Worm (Caenorhabditis elegans) whole organism, early embryonic: ENCODE measurements around the gene C54F6.20.

Experiments used
- B0310.2 ChIP-seq: sonication (generic microtip); optimal IDR thresholded peaks from 2 replicates; lab custom pipeline; 2016; ENCODE audit warnings: mild to moderate bottlenecking, missing genetic modification characterization, missing compliant biosample characterization
- F13C5.2 ChIP-seq: sonication (generic microtip); optimal IDR thresholded peaks from 2 replicates; lab custom pipeline; 2017; ENCODE audit warnings: mild to moderate bottlenecking, missing genetic modification characterization, inconsistent platforms, missing compliant biosample characterization
- aly-1 ChIP-seq: sonication (generic microtip); optimal IDR thresholded peaks from 2 replicates; lab custom pipeline; 2016; ENCODE audit warnings: missing genetic modification characterization, missing compliant biosample characterization
- ama-1 ChIP-seq: fragments of 150-350 bp; optimal IDR thresholded peaks from 2 replicates; lab custom pipeline; 2014
- ceh-13 ChIP-seq: fragments of 200-800 bp; sonication (Bioruptor generic); optimal IDR thresholded peaks from 2 replicates; lab custom pipeline; 2018; ENCODE audit warnings: mild to moderate bottlenecking, missing genetic modification characterization, missing compliant biosample characterization
- ceh-36 ChIP-seq: sonication (generic microtip); optimal IDR thresholded peaks from 2 replicates; lab custom pipeline; 2016; ENCODE audit warnings: missing genetic modification characterization, inconsistent platforms, missing compliant biosample characterization
- ets-7 ChIP-seq: sonication (generic microtip); optimal IDR thresholded peaks from 2 replicates; lab custom pipeline; 2016; ENCODE audit warnings: missing genotype, missing genetic modification characterization, missing compliant biosample characterization
- flt-1 ChIP-seq: fragments of 200-800 bp; sonication (Bioruptor generic); IDR thresholded peaks from 2 replicates; pipeline ENCODE4 v1.3.6; 2022; ENCODE audit warnings: missing genetic modification characterization, missing compliant biosample characterization
- hmbx-1 ChIP-seq: sonication (generic microtip); optimal IDR thresholded peaks from 2 replicates; lab custom pipeline; 2016; ENCODE audit warnings: mild to moderate bottlenecking, missing genetic modification characterization, missing compliant biosample characterization
- hmg-4 ChIP-seq: fragments of 200-800 bp; sonication (Bioruptor generic); optimal IDR thresholded peaks from 2 replicates; lab custom pipeline; 2018; ENCODE audit warnings: mild to moderate bottlenecking, missing genetic modification characterization, missing compliant biosample characterization
- hnd-1 ChIP-seq: sonication (generic microtip); optimal IDR thresholded peaks from 2 replicates; lab custom pipeline; 2016; ENCODE audit warnings: missing genetic modification characterization, missing compliant biosample characterization
- pes-1 ChIP-seq: fragments of 200-800 bp; sonication (Bioruptor generic); IDR thresholded peaks from 2 replicates; pipeline ENCODE4 v1.3.6; 2022; ENCODE audit warnings: missing genetic modification reagents, missing genetic modification characterization, missing compliant biosample characterization
- scrt-1 ChIP-seq: fragments of 200-800 bp; sonication (Bioruptor generic); IDR thresholded peaks from 2 replicates; pipeline ENCODE4 v1.3.6; 2022; ENCODE audit warnings: missing genetic modification characterization, missing compliant biosample characterization
- sea-1 ChIP-seq: fragments of 200-800 bp; sonication (Bioruptor generic); conservative IDR thresholded peaks from 2 replicates; pipeline ENCODE4 v1.3.6; 2022; ENCODE audit warnings: missing genetic modification characterization, missing compliant biosample characterization
- tbx-11 ChIP-seq: fragments of 200-800 bp; sonication (Bioruptor generic); IDR thresholded peaks from 2 replicates; pipeline ENCODE4 v1.3.6; 2022; ENCODE audit warnings: missing genetic modification characterization, missing compliant biosample characterization
- tbx-37 ChIP-seq: fragments of 200-800 bp; sonication (Bioruptor generic); conservative IDR thresholded peaks from 2 replicates; pipeline ENCODE4 v1.3.6; 2022; ENCODE audit warnings: missing genetic modification reagents, missing genetic modification characterization, missing compliant biosample characterization
- tra-4 ChIP-seq: sonication (generic microtip); optimal IDR thresholded peaks from 2 replicates; lab custom pipeline; 2017; ENCODE audit warnings: missing genetic modification characterization, missing compliant biosample characterization

Gene C54F6.20

DNA sequence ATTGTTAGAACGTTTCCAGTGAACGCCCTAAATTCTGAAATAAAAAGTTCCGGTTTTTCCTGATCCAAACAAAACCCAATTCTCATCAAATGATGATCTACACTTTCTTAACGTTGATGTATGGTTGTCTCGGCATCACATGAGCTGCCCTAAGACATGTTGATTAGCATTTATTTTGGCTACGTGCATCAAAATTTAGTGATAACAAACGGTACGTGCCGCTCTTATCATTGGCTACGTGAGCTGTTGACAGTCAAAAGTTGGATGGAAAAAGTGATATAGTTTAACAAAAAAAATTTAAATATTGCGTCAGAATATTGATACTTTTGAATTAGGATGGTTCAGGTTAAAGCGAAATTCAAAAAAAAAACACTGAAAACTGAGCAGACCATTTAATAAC, 23.5 kb downstream of the C54F6.20 start:
- TF ChIP-seq scrt-1 (GFP tag; lab: Robert Waterston, UW) (no peak), sea-1 (GFP tag; lab: Robert Waterston, UW) (no peak), ama-1 (lab: Kevin White, UChicago) (no peak), pes-1 (no peak), hmbx-1 (tag; lab: Kevin White, UChicago) (no peak), ceh-13 (GFP tag; lab: Kevin White, UChicago) (no peak), B0310.2 (no peak), hnd-1 (tag; lab: Kevin White, UChicago) (no peak), aly-1 (tag; lab: Kevin White, UChicago) (no peak), ceh-36 (tag; lab: Kevin White, UChicago) (no peak), ets-7 (tag; lab: Kevin White, UChicago) (no peak), tbx-37 (GFP tag; lab: Robert Waterston, UW) (no peak), flt-1 (GFP tag; lab: Robert Waterston, UW) (no peak), F13C5.2 (tag; lab: Kevin White, UChicago) (no peak), tbx-11 (GFP tag; lab: Robert Waterston, UW) (no peak), hmg-4 (GFP tag; lab: Kevin White, UChicago) (no peak)

DNA sequence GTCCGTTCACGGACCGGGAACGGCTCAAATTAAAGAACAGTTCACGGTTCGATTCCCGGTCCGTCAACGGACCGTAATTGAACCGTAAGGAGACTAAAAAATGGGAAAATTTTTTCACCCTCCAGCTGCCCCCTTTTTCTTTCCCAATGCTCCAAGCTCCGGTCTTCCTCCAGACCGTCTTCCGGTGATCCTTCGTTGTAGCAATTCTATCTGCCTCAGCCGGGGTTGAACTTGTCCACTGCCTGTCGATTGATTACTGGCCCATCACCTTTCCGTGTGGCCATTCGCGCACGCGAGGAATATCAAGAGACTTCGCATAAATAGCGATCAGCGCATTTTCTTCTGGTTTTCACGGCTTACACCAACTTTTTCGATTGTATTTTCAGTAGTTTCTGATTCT, 24.0 kb downstream of the C54F6.20 start:
- TF ChIP-seq scrt-1 (GFP tag; lab: Robert Waterston, UW) (peak; percentile 70; the same call in 1 of the 2 replicates), tbx-11 (GFP tag; lab: Robert Waterston, UW) (peak; percentile 70), pes-1 (peak; percentile 76), flt-1 (GFP tag; lab: Robert Waterston, UW) (peak; percentile 56; the same call in 1 of the 2 replicates)

DNA sequence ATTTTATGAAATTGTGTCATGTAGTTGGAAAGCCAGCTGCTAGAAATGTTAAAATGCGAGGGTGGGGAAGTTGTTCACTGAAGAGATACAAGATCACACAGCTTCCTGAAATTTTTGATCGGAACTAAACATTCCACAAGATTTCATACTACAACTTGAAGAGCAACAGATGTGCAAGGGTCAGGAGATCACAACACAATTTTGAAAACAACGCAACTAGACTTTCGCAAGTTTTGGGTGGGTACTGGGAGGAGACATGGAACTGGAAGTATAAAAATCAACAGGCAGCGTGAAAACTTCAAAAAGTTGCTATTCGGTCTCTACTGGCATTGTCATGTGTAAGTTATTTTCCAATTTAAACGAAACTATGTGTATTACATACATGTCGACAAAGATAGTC, 27.3 kb downstream of the C54F6.20 start, which contains the start of gene F19F10.3:
Gene F19F10.3 (plus strand): TSS at position 301 of the 400 bp plus-strand sequence.
- TF ChIP-seq hmbx-1 (tag; lab: Kevin White, UChicago) = no peak
- TF ChIP-seq hnd-1 (tag; lab: Kevin White, UChicago) = no peak
- TF ChIP-seq scrt-1 (GFP tag; lab: Robert Waterston, UW) = no peak
- TF ChIP-seq F13C5.2 (tag; lab: Kevin White, UChicago) = no peak
- no peak for TF ChIP-seq hmg-4 (GFP tag; lab: Kevin White, UChicago)

DNA sequence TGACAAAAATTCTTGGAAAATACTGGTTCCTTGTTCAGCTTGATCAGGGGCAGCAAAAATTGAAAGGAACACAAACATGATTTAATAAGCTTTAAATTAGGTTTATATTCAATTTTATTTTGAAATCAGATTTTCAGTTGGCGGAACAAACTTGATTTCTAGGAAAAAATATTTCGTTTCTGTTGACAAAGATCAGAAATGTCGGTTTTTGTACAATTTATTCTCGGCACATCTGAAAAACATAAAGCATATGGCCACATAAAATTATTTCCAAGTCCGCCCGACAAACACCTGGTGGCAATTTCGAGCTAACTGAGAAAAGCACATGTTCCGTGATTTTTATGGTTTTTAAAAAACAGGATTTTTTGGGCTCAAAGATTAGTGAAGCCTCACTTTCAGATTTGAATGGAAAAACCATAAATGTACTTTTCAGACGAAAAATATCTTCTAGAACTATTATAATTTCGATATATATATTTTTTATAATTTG, 29.4 kb downstream of the C54F6.20 start, which contains the start of gene ttr-10:
Gene ttr-10 (minus strand): TSS at position 51 of the 490 bp plus-strand sequence.
- TF ChIP-seq hnd-1 (tag; lab: Kevin White, UChicago) (no peak), tra-4 (tag; lab: Kevin White, UChicago) (no peak), flt-1 (GFP tag; lab: Robert Waterston, UW) (no peak), ets-7 (tag; lab: Kevin White, UChicago) (no peak), ama-1 (lab: Kevin White, UChicago) (no peak), pes-1 (no peak), F13C5.2 (tag; lab: Kevin White, UChicago) (no peak), tbx-37 (GFP tag; lab: Robert Waterston, UW) (no peak), aly-1 (tag; lab: Kevin White, UChicago) (no peak), B0310.2 (no peak), ceh-13 (GFP tag; lab: Kevin White, UChicago) (no peak), ceh-36 (tag; lab: Kevin White, UChicago) (no peak), sea-1 (GFP tag; lab: Robert Waterston, UW) (no peak), scrt-1 (GFP tag; lab: Robert Waterston, UW) (no peak)

DNA sequence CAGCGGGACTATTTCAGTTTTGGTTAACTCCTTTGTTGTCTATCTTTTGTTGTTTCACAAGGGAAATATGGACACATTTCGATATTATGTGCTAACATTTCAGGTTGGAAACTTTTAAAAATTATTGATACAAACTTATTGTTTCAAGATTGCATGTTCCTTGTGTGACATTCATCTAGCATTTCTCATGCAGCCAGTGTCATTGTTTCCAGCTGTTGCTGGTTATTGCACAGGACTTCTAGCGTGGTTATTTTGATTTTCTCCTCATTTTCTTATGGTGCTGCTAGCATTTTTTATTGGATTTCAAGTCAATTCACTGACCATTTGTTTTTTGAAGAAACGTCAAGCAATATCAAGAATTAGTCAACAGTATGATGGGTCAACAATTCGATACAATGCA, 31.3 kb downstream of the C54F6.20 start:
- no peak for TF ChIP-seq hmg-4 (GFP tag; lab: Kevin White, UChicago)

DNA sequence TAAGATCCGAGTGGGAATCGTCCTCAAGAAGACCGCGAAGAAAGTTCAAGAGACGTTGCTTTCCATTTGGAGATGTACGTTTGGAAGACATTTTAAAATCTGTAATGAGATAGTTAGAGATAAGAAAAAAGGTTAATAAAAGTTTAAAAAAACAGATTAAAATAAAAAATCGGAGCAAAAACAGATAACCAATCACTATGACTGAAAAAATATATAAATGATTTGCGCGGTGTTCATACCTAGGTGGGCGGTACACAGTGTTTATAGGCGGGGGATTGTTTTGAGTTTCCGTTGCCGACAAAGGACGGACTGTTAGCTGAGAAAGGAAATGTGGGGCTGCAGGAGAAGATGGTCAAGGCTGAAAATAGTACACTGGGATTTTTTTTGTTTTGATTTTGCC, 34.1 kb downstream of the C54F6.20 start, which contains the start of gene ets-7:
Gene ets-7 (minus strand): TSS at position 101 of the 400 bp plus-strand sequence.
- TF ChIP-seq ama-1 (lab: Kevin White, UChicago) (no peak), ceh-13 (GFP tag; lab: Kevin White, UChicago) (no peak), ets-7 (tag; lab: Kevin White, UChicago) (no peak), hmbx-1 (tag; lab: Kevin White, UChicago) (no peak), B0310.2 (no peak), sea-1 (GFP tag; lab: Robert Waterston, UW) (no peak), hnd-1 (tag; lab: Kevin White, UChicago) (no peak), ceh-36 (tag; lab: Kevin White, UChicago) (no peak)

DNA sequence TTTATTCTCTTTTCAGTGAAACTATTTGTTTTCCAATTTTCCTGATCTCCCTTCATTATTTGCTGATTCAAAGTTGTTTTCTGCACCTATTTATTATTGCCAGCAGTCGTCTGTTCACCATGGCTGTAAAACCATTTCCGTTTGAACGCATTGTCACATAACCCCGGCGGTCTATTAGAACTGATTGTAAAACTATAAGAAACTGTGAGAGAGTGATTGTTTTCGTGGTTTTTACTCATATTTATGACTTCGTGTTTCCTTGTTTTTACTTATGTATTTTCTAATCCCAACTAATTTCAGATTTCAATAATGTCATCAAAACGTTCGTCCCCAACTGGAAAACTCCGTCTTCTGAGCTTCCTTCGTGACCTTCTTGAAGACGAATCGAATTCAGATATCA, 38.4 kb downstream of the C54F6.20 start, which contains the start of gene F19F10.1:
Gene F19F10.1 (plus strand): TSS at position 301 of the 400 bp plus-strand sequence.
- TF ChIP-seq tbx-37 (GFP tag; lab: Robert Waterston, UW) = no peak
- no peak for TF ChIP-seq B0310.2
- no peak for TF ChIP-seq flt-1 (GFP tag; lab: Robert Waterston, UW)
- TF ChIP-seq scrt-1 (GFP tag; lab: Robert Waterston, UW) = no peak
- TF ChIP-seq sea-1 (GFP tag; lab: Robert Waterston, UW) = no peak
- TF ChIP-seq hmg-4 (GFP tag; lab: Kevin White, UChicago) = no peak
- TF ChIP-seq tbx-11 (GFP tag; lab: Robert Waterston, UW) = no peak

DNA sequence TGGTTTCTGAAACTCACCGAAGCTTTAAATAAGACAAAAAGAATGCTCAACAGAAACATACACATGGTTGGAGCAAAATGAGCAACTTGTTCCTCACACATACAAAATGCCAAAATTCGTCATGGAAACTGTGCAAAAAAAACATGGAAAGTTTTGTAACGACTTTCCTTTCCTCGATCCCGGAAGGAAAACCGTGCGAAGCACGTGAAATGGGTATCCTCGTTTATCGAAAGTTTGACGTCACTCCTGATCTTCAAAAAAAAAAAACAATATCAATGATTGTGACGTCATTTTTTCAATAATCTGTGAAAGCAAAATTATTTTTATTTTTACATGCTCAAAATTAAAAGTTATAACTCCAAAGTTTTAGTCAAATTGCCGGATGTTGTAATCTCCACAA, 45.7 kb downstream of the C54F6.20 start, which contains the start of gene clec-212:
Gene clec-212 (minus strand): TSS at position 101 of the 400 bp plus-strand sequence.
- TF ChIP-seq pes-1 (no peak), tbx-11 (GFP tag; lab: Robert Waterston, UW) (no peak), F13C5.2 (tag; lab: Kevin White, UChicago) (no peak)
